Worm (Caenorhabditis elegans) whole organism, midembryonic: ENCODE results near the gene abcf-3.

Experiments
- T22C8.4 ChIP-seq: fragments of 200-800 bp; sonication (Bioruptor generic); IDR thresholded peaks from 2 replicates; pipeline ENCODE4 v1.3.6; 2022; ENCODE audit warnings: missing genetic modification characterization, missing compliant biosample characterization
- cog-1 ChIP-seq: sonication (generic microtip); optimal IDR thresholded peaks from 2 replicates; lab custom pipeline; 2016; ENCODE audit warnings: missing genetic modification characterization, missing compliant biosample characterization
- flt-1 ChIP-seq: fragments of 200-800 bp; sonication (Bioruptor generic); IDR thresholded peaks from 2 replicates; pipeline ENCODE4 v1.3.6; 2022; ENCODE audit warnings: missing genetic modification characterization, missing compliant biosample characterization
- klf-2 ChIP-seq: fragments of 200-800 bp; sonication (Bioruptor generic); conservative IDR thresholded peaks from 2 replicates; pipeline ENCODE4 v1.3.6; 2022; ENCODE audit warnings: missing genetic modification reagents, missing genetic modification characterization, missing compliant biosample characterization
- med-1 ChIP-seq: sonication (generic microtip); optimal IDR thresholded peaks from 2 replicates; lab custom pipeline; 2017; ENCODE audit warnings: missing genetic modification characterization, mild to moderate bottlenecking, missing compliant biosample characterization, antibody characterized with exemption, missing genetic modification reagents; ENCODE audit not compliant: insufficient read depth
- ref-1 ChIP-seq: fragments of 200-800 bp; sonication (Bioruptor generic); conservative IDR thresholded peaks from 2 replicates; pipeline ENCODE4 v1.3.6; 2022; ENCODE audit warnings: missing genetic modification reagents, missing genetic modification characterization, missing compliant biosample characterization
- tab-1 ChIP-seq: fragments of 200-800 bp; sonication (Bioruptor generic); IDR thresholded peaks from 2 replicates; pipeline ENCODE4 v1.3.6; 2022; ENCODE audit warnings: missing genetic modification characterization, missing compliant biosample characterization
- ztf-23 ChIP-seq: fragments of 200-800 bp; sonication (Bioruptor generic); IDR thresholded peaks from 2 replicates; pipeline ENCODE4 v1.3.6; 2022; ENCODE audit warnings: missing genetic modification reagents, missing genetic modification characterization, missing compliant biosample characterization
- ztf-29 ChIP-seq: fragments of 200-800 bp; sonication (Bioruptor generic); IDR thresholded peaks from 2 replicates; pipeline ENCODE4 v1.3.6; 2022; ENCODE audit warnings: missing genetic modification reagents, missing genetic modification characterization, missing compliant biosample characterization

abcf-3 gene

DNA sequence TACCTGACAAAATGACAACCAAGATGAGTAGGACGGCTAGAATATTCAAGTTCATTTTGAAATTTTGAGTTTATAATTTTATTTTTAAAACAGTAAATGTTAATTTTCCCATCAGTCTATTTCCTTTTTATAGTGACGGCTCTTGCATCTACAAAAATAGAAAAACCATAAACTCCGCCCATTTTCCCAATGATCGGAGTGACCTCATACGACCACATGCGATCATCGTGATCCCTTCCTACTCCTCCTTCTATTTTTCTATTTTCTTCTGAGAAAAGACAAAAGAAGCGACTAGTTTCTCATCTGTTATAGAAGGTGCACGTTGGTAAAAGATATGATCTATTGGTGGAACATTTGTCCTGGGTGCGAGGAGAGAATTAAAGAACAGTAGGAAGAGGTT, 42.3 kb downstream of the abcf-3 start, which contains the start of gene C23G10.11:
TSS of gene C23G10.11 (minus strand) at position 101 of the 400 bp plus-strand sequence.
- no peak for TF ChIP-seq flt-1 (GFP tag; lab: Robert Waterston, UW)
- TF ChIP-seq klf-2 = no peak
- no peak for TF ChIP-seq med-1 (GFP tag; lab: Kevin White, UChicago)
- TF ChIP-seq ref-1 = no peak
- no peak for TF ChIP-seq T22C8.4
- TF ChIP-seq tab-1 = no peak
- no peak for TF ChIP-seq cog-1
- no peak for TF ChIP-seq ztf-29
- TF ChIP-seq ztf-23 (GFP tag; lab: Robert Waterston, UW) = no peak

DNA sequence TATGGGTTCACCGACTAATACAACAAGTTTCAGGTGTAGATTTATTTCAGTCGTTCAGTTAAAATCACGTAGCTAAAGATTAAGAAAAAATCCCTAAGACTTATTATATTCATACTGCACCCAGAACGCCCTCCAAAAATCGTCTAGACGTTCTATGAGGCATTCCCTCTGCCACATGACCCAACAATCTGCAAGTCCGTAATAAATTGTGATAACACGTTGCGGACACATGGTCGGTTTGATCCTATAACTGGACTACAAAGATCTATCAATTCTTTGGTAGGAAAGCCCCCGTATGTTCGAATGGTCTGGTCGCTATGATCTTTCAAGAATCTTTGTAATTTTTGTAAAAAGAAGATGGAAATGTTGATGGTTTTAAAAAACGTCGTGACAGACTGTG, 42.7 kb downstream of the abcf-3 start:
- TF ChIP-seq tab-1 (no peak), med-1 (GFP tag; lab: Kevin White, UChicago) (no peak), ref-1 (no peak), flt-1 (GFP tag; lab: Robert Waterston, UW) (no peak)

DNA sequence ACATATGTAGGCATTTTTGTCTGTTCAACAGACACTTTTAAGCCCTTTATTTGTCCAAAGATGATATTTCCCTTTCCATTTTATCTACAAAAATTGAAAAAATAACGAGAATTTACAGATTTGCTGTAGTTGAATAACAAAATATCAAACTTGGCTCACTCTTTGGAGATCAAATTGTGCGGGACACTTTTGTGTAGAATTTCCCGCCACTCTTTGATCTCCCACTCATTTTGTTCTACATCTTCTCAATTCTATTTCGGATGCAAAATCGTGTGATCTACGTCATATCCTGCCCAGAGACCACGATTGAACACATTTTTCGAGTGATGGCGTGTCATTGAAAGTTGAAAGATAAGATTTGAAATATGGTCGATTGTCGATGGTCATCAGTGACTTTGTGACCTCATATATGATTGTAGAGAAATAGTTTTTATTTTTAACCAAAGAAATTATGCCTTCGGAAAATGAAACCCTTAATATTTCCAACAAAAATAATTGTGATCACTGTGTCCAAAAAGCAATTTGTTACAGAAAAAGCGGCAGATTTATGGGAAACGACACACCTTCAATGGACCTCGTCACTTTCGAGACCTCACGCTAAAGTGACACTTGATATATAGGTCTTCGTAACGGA, 43.7 kb downstream of the abcf-3 start, which contains the start of gene hot-4:
TSS of gene hot-4 (plus strand) at position 584 of the 634 bp plus-strand sequence.
- no peak for TF ChIP-seq ztf-29
- TF ChIP-seq flt-1 (GFP tag; lab: Robert Waterston, UW) = no peak
- TF ChIP-seq klf-2 = no peak
- no peak for TF ChIP-seq med-1 (GFP tag; lab: Kevin White, UChicago)
- TF ChIP-seq cog-1 = no peak
- no peak for TF ChIP-seq ztf-23 (GFP tag; lab: Robert Waterston, UW)

DNA sequence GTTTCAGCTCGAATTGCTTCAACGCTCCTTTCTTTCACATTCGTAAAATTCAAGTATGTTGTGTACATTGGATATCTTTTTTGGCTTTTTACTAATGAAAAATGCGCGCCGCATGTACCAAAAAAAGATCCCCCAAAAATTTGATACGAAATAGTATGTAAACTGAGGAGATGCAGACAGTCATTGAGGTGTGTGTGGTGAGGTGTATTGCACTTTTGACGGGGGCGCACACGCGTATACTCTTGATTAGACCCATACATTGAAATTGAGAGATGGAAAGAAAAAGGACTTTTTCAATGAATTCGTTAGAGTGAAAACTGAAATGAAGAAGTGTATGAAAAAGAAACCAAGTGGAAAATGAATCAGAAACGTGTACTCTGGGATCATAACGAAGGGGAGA, 48.2 kb downstream of the abcf-3 start:
- TF ChIP-seq ztf-23 (GFP tag; lab: Robert Waterston, UW) (no peak), cog-1 (no peak), ref-1 (no peak), med-1 (GFP tag; lab: Kevin White, UChicago) (no peak), flt-1 (GFP tag; lab: Robert Waterston, UW) (no peak), tab-1 (no peak), ztf-29 (no peak), klf-2 (no peak), T22C8.4 (no peak)
